Fruit fly (Drosophila melanogaster) whole organism, embryonic: ENCODE data around the gene CG3634.

Source experiments
- Adf1 ChIP-seq: fragments of 200-800 bp; sonication (Bioruptor generic); IDR thresholded peaks from 2 replicates; pipeline ENCODE4 v1.3.6; 2022; ENCODE audit warnings: missing biosample characterization, missing genetic modification characterization
- Bgb ChIP-seq: fragments of 200-800 bp; sonication (Bioruptor generic); IDR thresholded peaks from 2 replicates; pipeline ENCODE4 v1.3.6; 2022; ENCODE audit warnings: missing biosample characterization, missing genetic modification characterization; ENCODE audit not compliant: partially characterized antibody
- CG10565 ChIP-seq: fragments of 200-800 bp; sonication (Bioruptor generic); optimal IDR thresholded peaks from 3 replicates; lab custom pipeline; 2016; ENCODE audit warnings: missing biosample characterization, mild to moderate bottlenecking, missing genetic modification characterization
- CG11398 ChIP-seq: fragments of 200-800 bp; sonication (Bioruptor generic); optimal IDR thresholded peaks from 2 replicates; lab custom pipeline; 2016; ENCODE audit warnings: missing biosample characterization, missing genetic modification characterization
- CG11695 ChIP-seq: fragments of 200-800 bp; sonication (Bioruptor generic); IDR thresholded peaks from 3 replicates; pipeline ENCODE4 v1.3.6; 2022; ENCODE audit warnings: missing biosample characterization, missing genetic modification characterization
- CG13894 ChIP-seq: fragments of 200-800 bp; sonication (Bioruptor generic); optimal IDR thresholded peaks from 3 replicates; lab custom pipeline; 2018; ENCODE audit warnings: missing biosample characterization, mild to moderate bottlenecking, missing genetic modification characterization, moderate library complexity
- CG14014 ChIP-seq: fragments of 200-800 bp; sonication (Bioruptor generic); IDR thresholded peaks from 2 replicates; pipeline ENCODE4 v1.3.6; 2022; ENCODE audit warnings: missing biosample characterization, missing genetic modification characterization
- CG17912 ChIP-seq: fragments of 200-800 bp; sonication (Bioruptor generic); optimal IDR thresholded peaks from 2 replicates; lab custom pipeline; 2018; ENCODE audit warnings: missing biosample characterization, mild to moderate bottlenecking, missing genetic modification characterization
- CG18262 ChIP-seq: fragments of 200-800 bp; optimal IDR thresholded peaks from 3 replicates; lab custom pipeline; 2019; ENCODE audit warnings: missing biosample characterization, mild to moderate bottlenecking, missing genetic modification characterization, moderate library complexity
- CG2120 ChIP-seq: fragments of 200-800 bp; sonication (Bioruptor generic); optimal IDR thresholded peaks from 3 replicates; lab custom pipeline; 2016; ENCODE audit warnings: missing biosample characterization, missing genetic modification characterization
- CG2678 ChIP-seq: fragments of 200-800 bp; sonication (Bioruptor generic); optimal IDR thresholded peaks from 3 replicates; lab custom pipeline; 2019; ENCODE audit warnings: missing biosample characterization, mild to moderate bottlenecking, missing genetic modification characterization, moderate library complexity
- CG2875 ChIP-seq: fragments of 200-800 bp; sonication (Bioruptor generic); optimal IDR thresholded peaks from 2 replicates; lab custom pipeline; 2017; ENCODE audit warnings: missing biosample characterization, mild to moderate bottlenecking, missing genetic modification characterization, missing genetic modification reagents
- CG34224 ChIP-seq: fragments of 200-800 bp; sonication (Bioruptor generic); IDR thresholded peaks from 3 replicates; pipeline ENCODE4 v1.3.6; 2022; ENCODE audit warnings: missing biosample characterization, missing genetic modification characterization; ENCODE audit not compliant: partially characterized antibody
- CG4424 ChIP-seq: fragments of 200-800 bp; sonication (Bioruptor generic); optimal IDR thresholded peaks from 3 replicates; lab custom pipeline; 2016; ENCODE audit warnings: missing biosample characterization, missing genetic modification characterization
- CG7963 ChIP-seq: fragments of 200-800 bp; sonication (Bioruptor generic); IDR thresholded peaks from 3 replicates; pipeline ENCODE4 v1.3.6; 2022; ENCODE audit warnings: missing biosample characterization, missing genetic modification characterization; ENCODE audit not compliant: partially characterized antibody
- CG8290 ChIP-seq, 3 experiments: fragments of 200-800 bp; sonication (Bioruptor generic); optimal IDR thresholded peaks; 2 replicates each; lab custom pipeline; 2016 to 2019; ENCODE audit warnings: missing biosample characterization in 3 of 3, missing genetic modification characterization in 3 of 3, mild to moderate bottlenecking in 2 of 3, moderate library complexity in 1 of 3
- Dp ChIP-seq: fragments of 200-800 bp; sonication (Bioruptor generic); optimal IDR thresholded peaks from 2 replicates; lab custom pipeline; 2018; ENCODE audit warnings: missing biosample characterization, mild to moderate bottlenecking, missing genetic modification characterization, moderate library complexity
- ERR ChIP-seq: fragments of 200-800 bp; sonication (Bioruptor generic); optimal IDR thresholded peaks from 2 replicates; lab custom pipeline; 2016; ENCODE audit warnings: missing biosample characterization, missing genetic modification characterization
- Ets65A ChIP-seq: fragments of 200-800 bp; sonication (Bioruptor generic); peaks from one replicate; lab custom pipeline; 2016; ENCODE audit warnings: missing biosample characterization, missing genetic modification characterization
- HmgZ ChIP-seq: fragments of 200-800 bp; sonication (Bioruptor generic); optimal IDR thresholded peaks from 2 replicates; lab custom pipeline; 2018; ENCODE audit warnings: missing biosample characterization, mild to moderate bottlenecking, missing genetic modification characterization
- MBD-R2 ChIP-seq: fragments of 200-800 bp; sonication (Bioruptor generic); IDR thresholded peaks from 2 replicates; pipeline ENCODE4 v1.3.6; 2022; ENCODE audit warnings: missing biosample characterization, missing genetic modification characterization
- Neu2 ChIP-seq: fragments of 200-800 bp; sonication (Bioruptor generic); optimal IDR thresholded peaks from 3 replicates; lab custom pipeline; 2016; ENCODE audit warnings: missing biosample characterization, missing genetic modification characterization, borderline replicate concordance
- Pdp1 ChIP-seq, 2 experiments: fragments of 200-800 bp; sonication (Bioruptor generic); optimal IDR thresholded peaks; 3 replicates each; lab custom pipeline; 2016; ENCODE audit warnings: missing biosample characterization in 2 of 2, missing genetic modification characterization in 2 of 2, mild to moderate bottlenecking in 1 of 2, moderate library complexity in 1 of 2
- Rx ChIP-seq: fragments of 200-800 bp; sonication (Bioruptor generic); IDR thresholded peaks from 2 replicates; pipeline ENCODE4 v1.3.6; 2022; ENCODE audit warnings: missing biosample characterization, missing genetic modification characterization
- Sry-β ChIP-seq: fragments of 200-800 bp; sonication (Bioruptor generic); optimal IDR thresholded peaks from 2 replicates; lab custom pipeline; 2018; ENCODE audit warnings: missing biosample characterization, mild to moderate bottlenecking, missing genetic modification characterization, moderate library complexity
- TFAM ChIP-seq: fragments of 200-800 bp; sonication (Bioruptor generic); optimal IDR thresholded peaks from 2 replicates; lab custom pipeline; 2017; ENCODE audit warnings: missing biosample characterization, missing genetic modification characterization, inconsistent platforms
- Xrp1 ChIP-seq: fragments of 200-800 bp; sonication (Bioruptor generic); IDR thresholded peaks from 2 replicates; pipeline ENCODE4 v1.3.6; 2022; ENCODE audit warnings: missing biosample characterization, missing genetic modification characterization
- ara ChIP-seq: fragments of 200-800 bp; sonication (Bioruptor generic); IDR thresholded peaks from 2 replicates; pipeline ENCODE4 v1.3.6; 2022; ENCODE audit warnings: missing biosample characterization, missing genetic modification characterization
- caup ChIP-seq: fragments of 200-800 bp; sonication (Bioruptor generic); optimal IDR thresholded peaks from 3 replicates; lab custom pipeline; 2017; ENCODE audit warnings: missing biosample characterization, mild to moderate bottlenecking, missing genetic modification characterization, moderate library complexity; ENCODE audit not compliant: severe bottlenecking
- cg ChIP-seq: fragments of 200-800 bp; sonication (Bioruptor generic); optimal IDR thresholded peaks from 3 replicates; lab custom pipeline; 2019; ENCODE audit warnings: missing biosample characterization, mild to moderate bottlenecking, missing genetic modification characterization, moderate library complexity
- exex ChIP-seq: fragments of 200-800 bp; sonication (Bioruptor generic); optimal IDR thresholded peaks from 4 replicates; lab custom pipeline; 2018; ENCODE audit warnings: missing biosample characterization, mild to moderate bottlenecking, missing genetic modification characterization, moderate library complexity
- gro ChIP-seq: fragments of 200-800 bp; sonication (Bioruptor generic); optimal IDR thresholded peaks from 2 replicates; lab custom pipeline; 2016; ENCODE audit warnings: missing biosample characterization, missing genetic modification characterization
- lab ChIP-seq: fragments of 200-800 bp; sonication (Bioruptor generic); optimal IDR thresholded peaks from 3 replicates; lab custom pipeline; 2017; ENCODE audit warnings: missing biosample characterization, missing genetic modification characterization, mild to moderate bottlenecking, moderate library complexity, missing genetic modification reagents
- mirr ChIP-seq: fragments of 200-800 bp; sonication (Bioruptor generic); optimal IDR thresholded peaks from 3 replicates; lab custom pipeline; 2018; ENCODE audit warnings: missing biosample characterization, mild to moderate bottlenecking, missing genetic modification characterization
- peb ChIP-seq: fragments of 200-800 bp; sonication (Bioruptor generic); IDR thresholded peaks from 2 replicates; pipeline ENCODE4 v1.3.6; 2022; ENCODE audit warnings: missing biosample characterization, missing genetic modification characterization
- phol ChIP-seq: fragments of 200-800 bp; sonication (Bioruptor generic); optimal IDR thresholded peaks from 3 replicates; lab custom pipeline; 2018; ENCODE audit warnings: missing biosample characterization, mild to moderate bottlenecking, missing genetic modification characterization, moderate library complexity
- sna ChIP-seq: fragments of 200-800 bp; sonication (Bioruptor generic); IDR thresholded peaks from 2 replicates; pipeline ENCODE4 v1.3.6; 2022; ENCODE audit warnings: missing biosample characterization, missing genetic modification characterization; ENCODE audit not compliant: partially characterized antibody
- sug ChIP-seq: fragments of 200-800 bp; optimal IDR thresholded peaks from 2 replicates; lab custom pipeline; 2019; ENCODE audit warnings: missing biosample characterization, mild to moderate bottlenecking, missing genetic modification characterization, moderate library complexity

CG3634 gene

DNA sequence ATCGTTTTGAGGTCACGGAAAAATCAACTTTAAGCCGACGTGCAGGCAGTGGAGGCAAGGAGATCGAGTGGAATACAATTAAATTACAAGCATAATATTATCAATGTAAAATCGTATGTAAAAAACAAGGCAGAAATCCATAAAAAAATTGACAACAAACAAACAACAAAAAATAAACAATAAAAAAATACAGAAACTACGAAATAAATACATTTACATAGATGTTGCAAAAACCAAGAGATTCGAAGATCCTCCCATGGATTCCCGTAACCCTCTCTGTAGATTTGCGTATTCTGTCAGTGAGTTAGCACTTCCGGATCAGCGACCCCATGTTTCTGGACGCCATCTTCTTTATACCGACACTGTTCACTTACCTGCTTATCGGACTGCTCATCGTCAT lies 26.8 kb upstream of the CG3634 start, which contains the start of gene CG3288:
CG3288 (plus strand) TSS at position 301 of the 400 bp plus-strand sequence.
- TF ChIP-seq Dp (no peak), CG11398 (GFP tag; lab: Kevin White, UChicago) (no peak), CG2875 (GFP tag; lab: Kevin White, UChicago) (no peak), Neu2 (GFP tag; lab: Kevin White, UChicago) (no peak), CG14014 (GFP tag; lab: Robert Waterston, UW) (no peak), Xrp1 (GFP tag; lab: Robert Waterston, UW) (no peak), CG2120 (no peak), CG10565 (GFP tag; lab: Kevin White, UChicago) (no peak), sna (GFP tag; lab: Robert Waterston, UW) (no peak), gro (GFP tag; lab: Kevin White, UChicago) (no peak), CG17912 (GFP tag; lab: Kevin White, UChicago) (no peak), CG13894 (tag; lab: Kevin White, UChicago) (no peak), CG4424 (GFP tag; lab: Kevin White, UChicago) (no peak)

DNA sequence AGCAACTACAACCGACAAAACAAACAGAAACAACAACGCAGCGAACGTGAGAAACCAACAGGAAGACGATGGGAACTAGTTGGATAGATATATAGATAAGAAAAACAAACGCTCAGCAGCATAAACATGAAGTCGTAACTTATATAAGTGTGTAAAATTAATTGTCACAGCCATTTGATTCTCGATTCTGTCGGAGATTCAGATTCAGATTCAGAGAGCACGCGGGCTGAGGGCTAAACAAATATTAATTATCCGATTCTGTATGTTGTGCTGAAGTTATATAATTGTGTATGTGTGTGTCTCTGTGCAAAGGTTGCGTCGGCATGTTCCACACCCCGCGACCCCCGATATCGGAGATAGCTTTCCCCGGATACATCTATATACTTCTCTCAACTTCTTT lies 25.1 kb upstream of the CG3634 start:
- TF ChIP-seq CG18262 (no peak), Pdp1 (GFP tag; optimal IDR thresholded peaks at IDR 0.05; lab: Kevin White, UChicago) (peak in 1 of 2 experiments; percentile 91)
- TF ChIP-seq, all 482 proteins: peak for 1

DNA sequence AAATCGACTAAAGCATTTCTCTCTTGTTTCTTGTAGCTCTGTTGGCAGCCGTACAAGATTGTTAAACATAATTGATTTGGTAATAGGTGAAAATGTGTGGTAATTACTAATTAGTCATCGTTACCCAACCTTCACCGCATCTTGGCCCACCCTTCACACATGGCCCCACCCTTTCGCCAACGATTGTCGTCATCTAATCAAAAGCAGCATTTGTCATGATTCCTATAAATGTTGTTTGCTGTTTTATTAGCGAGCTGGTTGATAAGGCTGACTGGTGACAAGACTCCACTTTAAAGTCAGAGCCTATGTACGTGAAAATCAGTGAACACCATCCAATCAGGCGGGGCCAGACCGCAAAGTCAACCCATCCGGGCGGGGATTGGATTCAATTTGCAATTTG lies 21.3 kb upstream of the CG3634 start:
- TF ChIP-seq CG34224 (GFP tag; lab: Robert Waterston, UW) (peak; percentile 24; the same call in 1 of the 3 replicates), caup (peak; percentile 65), peb (GFP tag; lab: Robert Waterston, UW) (no peak), CG8290 (GFP tag; optimal IDR thresholded peaks at IDR 0.05; lab: Kevin White, UChicago) (no peak), CG8290 (tag; optimal IDR thresholded peaks at IDR 0.05; lab: Kevin White, UChicago) (peak in 1 of 2 experiments; percentile 10), Pdp1 (GFP tag; optimal IDR thresholded peaks at IDR 0.05; lab: Kevin White, UChicago) (peak in 1 of 2 experiments; percentile 16), lab (GFP tag; lab: Kevin White, UChicago) (peak; percentile 10), phol (tag; lab: Kevin White, UChicago) (no peak), CG7963 (GFP tag; lab: Robert Waterston, UW) (0 out of 3 replicates have a peak, but pooled peaks have one; percentile 22), mirr (GFP tag; lab: Kevin White, UChicago) (peak; percentile 38), sug (tag; lab: Kevin White, UChicago) (peak; percentile 44), CG2678 (tag; lab: Kevin White, UChicago) (no peak), CG13894 (tag; lab: Kevin White, UChicago) (peak; percentile 12), exex (peak; percentile 80), Ets65A (GFP tag; lab: Kevin White, UChicago) (no peak), MBD-R2 (GFP tag; lab: Robert Waterston, UW) (no peak), ERR (GFP tag; lab: Kevin White, UChicago) (no peak)

DNA sequence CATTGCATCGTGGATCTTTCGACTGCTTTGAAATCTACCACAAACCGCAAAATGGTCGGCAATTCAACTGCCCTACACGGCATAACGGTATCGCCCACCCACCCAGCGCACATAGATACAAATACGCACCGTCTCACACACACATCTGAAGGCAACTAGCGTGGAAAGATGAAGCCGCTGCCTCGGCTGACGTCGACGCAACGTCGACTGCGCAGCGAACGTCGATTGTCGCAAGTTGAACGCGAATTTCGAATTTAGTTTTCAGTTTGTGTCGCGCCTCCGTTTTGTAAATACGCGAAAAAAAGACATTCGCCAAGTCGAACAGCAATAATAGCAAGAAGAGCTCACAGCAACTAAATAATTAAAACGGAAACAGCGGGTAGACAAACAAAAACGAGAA lies 18.9 kb upstream of the CG3634 start:
- no peak for TF ChIP-seq Sry-β
- 0 out of 2 replicates have a peak, but pooled peaks have one; percentile 22 for TF ChIP-seq Bgb (GFP tag; lab: Robert Waterston, UW)
- 0 out of 3 replicates have a peak, but pooled peaks have one; percentile 20 for TF ChIP-seq CG11695
- TF ChIP-seq Rx = no peak
- peak; percentile 45 for TF ChIP-seq Ets65A (GFP tag; lab: Kevin White, UChicago)
- no peak for TF ChIP-seq HmgZ
- 0 out of 2 replicates have a peak, but pooled peaks have one; percentile 6 for TF ChIP-seq ara (GFP tag; lab: Robert Waterston, UW)
- TF ChIP-seq cg (GFP tag; lab: Kevin White, UChicago) = peak; percentile 30
- TF ChIP-seq Adf1 (GFP tag; lab: Robert Waterston, UW) = peak; percentile 94
- TF ChIP-seq TFAM (GFP tag; lab: Kevin White, UChicago) = no peak
- TF ChIP-seq, all 482 proteins: peak for 6
